Worm (Caenorhabditis elegans) whole organism, mixed stage, embryonic: ENCODE data around the gene tig-3.

ENCODE experiments used
- ces-1 ChIP-seq: fragments of 150-350 bp; optimal IDR thresholded peaks from 2 replicates; lab custom pipeline; 2014; ENCODE audit warnings: missing biosample characterization, missing genetic modification reagents, missing genetic modification characterization
- drap-1 ChIP-seq: fragments of 200-800 bp; sonication (Bioruptor generic); optimal IDR thresholded peaks from 3 replicates; lab custom pipeline; 2018; ENCODE audit warnings: mild to moderate bottlenecking, missing genetic modification characterization, missing compliant biosample characterization
- elt-1 ChIP-seq: sonication (generic microtip); optimal IDR thresholded peaks from 2 replicates; lab custom pipeline; 2017; ENCODE audit warnings: missing genetic modification characterization, mild to moderate bottlenecking, missing compliant biosample characterization, antibody characterized with exemption, moderate library complexity, borderline replicate concordance; ENCODE audit not compliant: insufficient read depth
- ham-2 ChIP-seq: fragments of 200-800 bp; sonication (Bioruptor generic); optimal IDR thresholded peaks from 2 replicates; lab custom pipeline; 2018; ENCODE audit warnings: mild to moderate bottlenecking, missing genetic modification characterization, missing compliant biosample characterization
- mab-5 ChIP-seq: fragments of 150-350 bp; optimal IDR thresholded peaks from 2 replicates; lab custom pipeline; 2014; ENCODE audit warnings: missing biosample characterization, missing genetic modification characterization
- nhr-28 ChIP-seq: fragments of 150-350 bp; optimal IDR thresholded peaks from 2 replicates; lab custom pipeline; 2014; ENCODE audit warnings: missing biosample characterization, missing genetic modification characterization
- snpc-4 ChIP-seq: fragments of 150-350 bp; optimal IDR thresholded peaks from 2 replicates; lab custom pipeline; 2014; ENCODE audit warnings: missing biosample characterization, missing genetic modification characterization
- unc-39 ChIP-seq: fragments of 150-350 bp; optimal IDR thresholded peaks from 2 replicates; lab custom pipeline; 2014; ENCODE audit warnings: missing biosample characterization, missing genetic modification characterization
- unc-62 ChIP-seq: fragments of 150-350 bp; optimal IDR thresholded peaks from 2 replicates; lab custom pipeline; 2014; ENCODE audit warnings: missing biosample characterization, missing genetic modification reagents, missing genetic modification characterization

ce11 chrII:15253980-15254493 lies 2.4 kb upstream of the tig-3 start:
- TF ChIP-seq mab-5 (tag; lab: Kevin White, UChicago) (no peak), ham-2 (GFP tag; lab: Kevin White, UChicago) (no peak), drap-1 (GFP tag; lab: Kevin White, UChicago) (peak; percentile 15), ces-1 (peak; percentile 98), elt-1 (tag; lab: Kevin White, UChicago) (no peak), nhr-28 (no peak), unc-39 (tag; lab: Kevin White, UChicago) (no peak), unc-62 (GFP tag; lab: Kevin White, UChicago) (peak; percentile 19), snpc-4 (no peak)
